Fruit fly (Drosophila melanogaster) Kc167 (cell line): ENCODE measurements around the gene CG33771.
"Not testable (repeated sequence)": the region's sequence is repeated elsewhere in the genome, so short reads cannot be mapped to it uniquely, and the experiment has no call there.

Experiments
- Myc ChIP-seq: fragments of >200 bp; optimal IDR thresholded peaks from 2 replicates; lab custom pipeline; 2017; ENCODE audit warnings: missing external identifiers
- Sin3A ChIP-seq: fragments of >200 bp; optimal IDR thresholded peaks from 2 replicates; lab custom pipeline; 2018; ENCODE audit warnings: missing external identifiers
- h ChIP-seq: fragments of >200 bp; optimal IDR thresholded peaks from 3 replicates; lab custom pipeline; 2018; ENCODE audit warnings: missing external identifiers
- insv ChIP-seq: fragments of >200 bp; optimal IDR thresholded peaks from 3 replicates; lab custom pipeline; 2018; ENCODE audit warnings: missing external identifiers
- psq ChIP-seq: fragments of >200 bp; optimal IDR thresholded peaks from 2 replicates; lab custom pipeline; 2017; ENCODE audit warnings: missing external identifiers
- ttk ChIP-seq: sonication (Bioruptor generic); optimal IDR thresholded peaks from 2 replicates; lab custom pipeline; 2017; ENCODE audit warnings: missing external identifiers

CG33771 gene

dm6 chr3L:22648372-22648771 lies 824 bp upstream of the CG33771 start, which contains the start of gene CG33770:
TSS of gene CG33770 (plus strand) at chr3L:22648672.
- TF ChIP-seq psq (lab: Kevin White, UChicago): no peak
- TF ChIP-seq Myc (lab: Kevin White, UChicago): no peak
- TF ChIP-seq insv (lab: Kevin White, UChicago): no peak
- TF ChIP-seq h (lab: Kevin White, UChicago): no peak
- no peak for TF ChIP-seq ttk (lab: Kevin White, UChicago)
- TF ChIP-seq Sin3A (lab: Kevin White, UChicago): no peak

- TF ChIP-seq insv (lab: Kevin White, UChicago): no peak
- no peak for TF ChIP-seq psq (lab: Kevin White, UChicago)
- TF ChIP-seq h (lab: Kevin White, UChicago): no peak
- TF ChIP-seq Myc (lab: Kevin White, UChicago): no peak
- no peak for TF ChIP-seq ttk (lab: Kevin White, UChicago)
- no peak for TF ChIP-seq Sin3A (lab: Kevin White, UChicago)
Observed at dm6 chr3L:22652425-22652824, 3.2 kb downstream of the CG33771 start, which contains the start of gene CG33772. TSS of gene CG33772 (minus strand) at chr3L:22652525.

DNA sequence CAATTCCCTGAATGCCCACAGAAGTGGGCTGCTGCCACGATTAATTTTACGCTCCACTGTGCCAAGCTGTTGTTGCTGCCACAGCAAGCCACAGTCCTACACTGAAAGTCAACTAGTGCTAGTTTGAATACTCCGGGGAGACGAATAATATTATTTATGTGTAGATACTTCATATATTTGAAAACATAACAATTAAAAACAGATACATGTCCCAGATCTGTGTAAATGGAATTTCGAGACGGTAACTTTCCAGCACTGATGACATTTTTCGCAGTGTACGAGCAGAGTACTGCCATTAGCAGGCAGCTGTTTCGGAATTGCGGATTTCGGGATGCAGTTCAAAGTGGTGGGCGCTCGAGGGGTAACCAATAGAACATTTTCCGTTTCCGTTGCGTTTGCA lies 15.9 kb downstream of the CG33771 start:
- no peak for TF ChIP-seq insv (lab: Kevin White, UChicago)

DNA sequence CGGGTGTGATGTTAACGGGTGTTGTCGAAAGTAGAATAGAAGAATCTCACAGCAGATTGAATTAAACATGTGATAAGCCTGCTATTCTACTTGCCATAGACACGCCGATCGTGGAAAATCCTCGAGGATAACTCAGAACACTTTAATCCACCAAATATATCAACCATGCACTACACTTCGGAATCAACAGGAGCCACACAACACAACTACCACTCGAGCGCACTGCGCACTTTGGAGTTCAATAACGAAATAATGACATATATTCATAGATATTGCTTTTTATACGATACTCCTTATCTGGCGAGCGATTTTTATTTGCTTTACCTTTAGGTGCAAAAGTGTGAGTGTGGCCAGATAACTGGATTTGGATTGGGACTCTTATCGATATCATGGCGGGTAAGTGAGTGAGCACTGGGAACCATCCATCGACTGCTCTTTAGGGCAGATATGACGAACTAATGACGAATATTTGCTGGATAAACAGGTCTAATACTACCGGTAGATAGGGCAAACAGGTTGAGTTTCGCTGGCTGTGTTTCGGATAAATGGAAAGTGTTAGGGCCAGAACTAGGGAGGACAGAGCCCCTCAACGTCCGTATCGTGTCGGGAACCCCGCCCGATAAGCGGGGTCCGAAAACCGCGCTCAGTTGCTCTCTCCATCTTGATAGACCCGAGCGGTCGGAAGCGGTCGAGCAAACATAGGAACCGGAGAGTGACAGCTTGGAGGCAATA lies 20.2 kb downstream of the CG33771 start, which contains the start of gene Jhbp6:
Gene Jhbp6, plus strand, starts transcription at position 682 of the 732 bp plus-strand sequence.
- no peak for TF ChIP-seq psq (lab: Kevin White, UChicago)
- TF ChIP-seq ttk (lab: Kevin White, UChicago): no peak
- TF ChIP-seq h (lab: Kevin White, UChicago): no peak
- TF ChIP-seq Myc (lab: Kevin White, UChicago): no peak
- TF ChIP-seq insv (lab: Kevin White, UChicago): no peak
- TF ChIP-seq Sin3A (lab: Kevin White, UChicago): no peak

dm6 chr3L:22670174-22670573 lies 21.0 kb downstream of the CG33771 start:
- TF ChIP-seq psq (lab: Kevin White, UChicago) (no peak), h (lab: Kevin White, UChicago) (no peak), ttk (lab: Kevin White, UChicago) (no peak), Myc (lab: Kevin White, UChicago) (no peak), insv (lab: Kevin White, UChicago) (no peak), Sin3A (lab: Kevin White, UChicago) (no peak)

dm6 chr3L:22671699-22672276 lies 22.6 kb downstream of the CG33771 start:
- no peak for TF ChIP-seq insv (lab: Kevin White, UChicago)
- no peak for TF ChIP-seq h (lab: Kevin White, UChicago)
- no peak for TF ChIP-seq psq (lab: Kevin White, UChicago)
- TF ChIP-seq ttk (lab: Kevin White, UChicago): no peak
- no peak for TF ChIP-seq Sin3A (lab: Kevin White, UChicago)
- no peak for TF ChIP-seq Myc (lab: Kevin White, UChicago)

DNA sequence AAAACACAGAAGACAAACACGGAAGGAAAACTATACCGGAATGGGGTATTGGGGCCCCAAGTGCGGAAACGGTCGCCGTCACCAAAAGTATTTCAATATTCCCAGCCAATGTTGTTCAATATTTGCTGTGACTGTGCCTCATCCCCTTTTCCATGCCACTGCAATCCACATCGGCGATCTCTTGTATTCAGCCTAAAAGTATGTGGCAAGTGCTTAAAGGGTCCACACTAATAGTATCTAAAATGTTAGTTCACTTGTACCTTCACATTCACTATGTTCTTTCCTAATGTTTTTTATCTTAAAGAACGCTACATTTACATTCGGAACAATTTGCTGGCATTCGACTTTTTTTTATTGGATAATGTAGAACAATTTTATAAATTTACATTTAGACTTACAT lies 31.7 kb downstream of the CG33771 start:
- TF ChIP-seq h (lab: Kevin White, UChicago): no peak
- TF ChIP-seq Sin3A (lab: Kevin White, UChicago): no peak
- TF ChIP-seq insv (lab: Kevin White, UChicago): no peak
- TF ChIP-seq ttk (lab: Kevin White, UChicago): no peak
- TF ChIP-seq Myc (lab: Kevin White, UChicago): no peak

- no peak for TF ChIP-seq ttk (lab: Kevin White, UChicago)
- TF ChIP-seq insv (lab: Kevin White, UChicago): no peak
- TF ChIP-seq Sin3A (lab: Kevin White, UChicago): no peak
- TF ChIP-seq h (lab: Kevin White, UChicago): no peak
- no peak for TF ChIP-seq psq (lab: Kevin White, UChicago)
- no peak for TF ChIP-seq Myc (lab: Kevin White, UChicago)
Observed at dm6 chr3L:22686987-22687386, 37.8 kb downstream of the CG33771 start, which contains the start of the genes CG14455 and CG14456. TSS of gene CG14455 (minus strand) at chr3L:22687087. TSS of gene CG14456 (plus strand) at chr3L:22687222.

- not testable (repeated sequence) for TF ChIP-seq ttk, psq, insv (lab: Kevin White, UChicago)
Observed at dm6 chr3L:22692428-22692827, 43.2 kb downstream of the CG33771 start, which contains the start of gene CG14454. TSS of gene CG14454 (minus strand) at chr3L:22692528.

dm6 chr3L:22693712-22694111 lies 44.5 kb downstream of the CG33771 start, which contains the start of the genes CG12546 and CG14453:
TSS of gene CG12546 (minus strand) at chr3L:22693812.
TSS of gene CG14453 (plus strand) at chr3L:22694083.
- TF ChIP-seq psq (lab: Kevin White, UChicago) (no peak), ttk (lab: Kevin White, UChicago) (no peak), Myc (lab: Kevin White, UChicago) (no peak), h (lab: Kevin White, UChicago) (no peak), insv (lab: Kevin White, UChicago) (no peak), Sin3A (lab: Kevin White, UChicago) (no peak)

dm6 chr3L:22695653-22696052 lies 46.5 kb downstream of the CG33771 start, which contains the start of gene CG14452:
TSS of gene CG14452 (plus strand) at chr3L:22695953.
- no peak for TF ChIP-seq ttk (lab: Kevin White, UChicago)
- TF ChIP-seq insv (lab: Kevin White, UChicago): no peak
- TF ChIP-seq Myc (lab: Kevin White, UChicago): no peak
